Fruit fly (Drosophila melanogaster): Measurements from ENCODE around the gene Atg4a.

The Atg4a gene

DNA sequence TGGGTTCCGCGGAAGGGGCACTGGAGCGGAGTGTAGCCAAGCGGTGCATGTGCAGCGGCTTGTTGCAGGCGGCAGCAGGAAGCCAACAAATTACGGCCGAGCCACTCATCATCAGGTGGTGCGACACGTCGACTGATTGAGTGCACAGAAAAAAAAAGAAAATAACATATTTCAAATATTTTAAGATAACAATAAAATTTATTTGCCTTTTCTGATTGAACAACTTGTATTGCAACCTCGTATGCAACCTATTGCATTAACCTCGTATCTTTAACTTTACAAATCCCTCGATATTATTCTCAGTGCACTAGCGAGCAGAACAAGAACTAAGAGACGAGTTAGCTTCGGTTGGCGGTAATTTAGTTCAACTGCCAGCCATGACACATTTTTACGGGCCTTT lies 10.4 kb upstream of the Atg4a start (continued):
- TF ChIP-seq CG6689 (GFP tag; IDR thresholded peaks at IDR 0.05) (peak; percentile 46; the same call in 1 of the 2 replicates), vvl (GFP tag; IDR thresholded peaks at IDR 0.05) (peak; percentile 29; the same call in 1 of the 2 replicates), dmrt99B (tag; optimal IDR thresholded peaks at IDR 0.05) (peak; percentile 28), CG13624 (GFP tag; optimal IDR thresholded peaks at IDR 0.05) (no peak), pan (optimal IDR thresholded peaks at IDR 0.05) (no peak), pan (GFP tag; optimal IDR thresholded peaks at IDR 0.05 in 1 of 2, IDR thresholded peaks at IDR 0.05 in 1 of 2) (peak in 1 of 2 experiments; percentile 39), NfI (GFP tag; optimal IDR thresholded peaks at IDR 0.05) (no peak), CG1792 (GFP tag; optimal IDR thresholded peaks at IDR 0.05) (no peak), CG13424 (tag; optimal IDR thresholded peaks at IDR 0.05) (peak; percentile 14), Blimp-1 (GFP tag; optimal IDR thresholded peaks at IDR 0.05) (peak; percentile 64), rib (GFP tag; IDR thresholded peaks at IDR 0.05) (no peak), gt (GFP tag; IDR thresholded peaks at IDR 0.05) (0 out of 2 replicates have a peak, but pooled peaks have one; percentile 32), pzg (GFP tag; optimal IDR thresholded peaks at IDR 0.05) (no peak), prd (optimal IDR thresholded peaks at IDR 0.05) (no peak), prd (GFP tag; IDR thresholded peaks at IDR 0.05) (peak; percentile 73; the same call in 2 of the 3 replicates), toy (GFP tag; IDR thresholded peaks at IDR 0.05) (no peak), CG8765 (GFP tag; IDR thresholded peaks at IDR 0.05) (peak; percentile 51), Bdp1 (GFP tag; optimal IDR thresholded peaks at IDR 0.05) (no peak), CG12391 (tag; optimal IDR thresholded peaks at IDR 0.05) (peak; percentile 56), CG10209 (GFP tag; optimal IDR thresholded peaks at IDR 0.05) (no peak), CG11504 (tag; optimal IDR thresholded peaks at IDR 0.05) (peak; percentile 40), zen2 (GFP tag; IDR thresholded peaks at IDR 0.05; ENCODE audit: partially characterized antibody) (no peak), ham (GFP tag; IDR thresholded peaks at IDR 0.05) (no peak), Mes4 (GFP tag; optimal IDR thresholded peaks at IDR 0.05) (no peak), CG11723 (GFP tag; optimal IDR thresholded peaks at IDR 0.05) (no peak), CG14710 (tag; optimal IDR thresholded peaks at IDR 0.05) (peak; percentile 56), Awh (GFP tag; IDR thresholded peaks at IDR 0.05) (0 out of 2 replicates have a peak, but pooled peaks have one; percentile 20), sisA (GFP tag; IDR thresholded peaks at IDR 0.05) (peak; percentile 36; the same call in 1 of the 2 replicates), vfl (GFP tag; optimal IDR thresholded peaks at IDR 0.05) (no peak), phol (tag; optimal IDR thresholded peaks at IDR 0.05) (peak; percentile 58), CG8924 (tag; optimal IDR thresholded peaks at IDR 0.05) (peak; percentile 11), al (GFP tag; IDR thresholded peaks at IDR 0.05) (no peak), CG2120 (GFP tag; optimal IDR thresholded peaks at IDR 0.05) (no peak), H2.0 (GFP tag; IDR thresholded peaks at IDR 0.05) (no peak), CG34376 (GFP tag; optimal IDR thresholded peaks at IDR 0.05) (no peak), ssp (GFP tag; IDR thresholded peaks at IDR 0.05) (0 out of 2 replicates have a peak, but pooled peaks have one; percentile 18), CG32767 (GFP tag; IDR thresholded peaks at IDR 0.05) (no peak), CG15601 (tag; optimal IDR thresholded peaks at IDR 0.05) (peak; percentile 32), CG4424 (GFP tag; optimal IDR thresholded peaks at IDR 0.05) (peak; percentile 12), Ssrp (tag; optimal IDR thresholded peaks at IDR 0.05) (peak; percentile 58), row (GFP tag; IDR thresholded peaks at IDR 0.05) (peak; percentile 37; the same call in 2 of the 3 replicates), CG2712 (tag; optimal IDR thresholded peaks at IDR 0.05) (peak; percentile 60), lmd (GFP tag; IDR thresholded peaks at IDR 0.05) (peak; percentile 30; the same call in 1 of the 2 replicates), ind (GFP tag; optimal IDR thresholded peaks at IDR 0.05) (peak; percentile 10), Ets65A (GFP tag) (peak; percentile 60), Med (GFP tag) (peak; percentile 72), Hsf (GFP tag; optimal IDR thresholded peaks at IDR 0.05) (peak; percentile 5), dmrt11E (tag; optimal IDR thresholded peaks at IDR 0.05) (peak; percentile 68), gcm2 (GFP tag; optimal IDR thresholded peaks at IDR 0.05) (no peak), Asciz (GFP tag; optimal IDR thresholded peaks at IDR 0.05) (peak; percentile 6), CG17568 (GFP tag; optimal IDR thresholded peaks at IDR 0.05) (no peak), CG7556 (GFP tag; optimal IDR thresholded peaks at IDR 0.05) (peak; percentile 12)

Measured in whole organism, embryonic.